Worm (Caenorhabditis elegans) whole organism, L4 larva: Measurements from ENCODE around the gene ZK899.5.

ENCODE experiments used
- D1046.2 ChIP-seq: fragments of 200-800 bp; sonication (Bioruptor generic); IDR thresholded peaks from 2 replicates; pipeline ENCODE4 v1.3.6; 2022; ENCODE audit warnings: missing genetic modification characterization, missing compliant biosample characterization
- F37D6.2 ChIP-seq: sonication (generic microtip); optimal IDR thresholded peaks from 2 replicates; lab custom pipeline; 2016; ENCODE audit warnings: mild to moderate bottlenecking, missing genetic modification characterization, missing compliant biosample characterization
- Y48G9A.11 ChIP-seq: fragments of 200-800 bp; sonication (Bioruptor generic); IDR thresholded peaks from 2 replicates; pipeline ENCODE4 v1.3.6; 2022; ENCODE audit warnings: missing genetic modification reagents, missing genetic modification characterization, missing compliant biosample characterization
- ZK337.2 ChIP-seq: fragments of 200-800 bp; sonication (Bioruptor generic); IDR thresholded peaks from 2 replicates; pipeline ENCODE4 v1.3.6; 2022; ENCODE audit warnings: missing genetic modification reagents, missing genetic modification characterization, missing compliant biosample characterization
- arid-1 ChIP-seq: fragments of 200-800 bp; sonication (Bioruptor generic); conservative IDR thresholded peaks from 2 replicates; pipeline ENCODE4 v1.3.6; 2022; ENCODE audit warnings: missing genetic modification reagents, missing genetic modification characterization, missing compliant biosample characterization
- attf-4 ChIP-seq: sonication (generic microtip); optimal IDR thresholded peaks from 3 replicates; lab custom pipeline; 2017; ENCODE audit warnings: missing biosample characterization, missing genetic modification characterization
- ceh-20 ChIP-seq: fragments of 200-800 bp; sonication (Bioruptor generic); IDR thresholded peaks from 2 replicates; pipeline ENCODE4 v1.3.6; 2022; ENCODE audit warnings: missing genetic modification reagents, missing genetic modification characterization, missing compliant biosample characterization
- ceh-28 ChIP-seq: fragments of 150-350 bp; optimal IDR thresholded peaks from 2 replicates; lab custom pipeline; 2014; ENCODE audit warnings: missing biosample characterization, missing genetic modification reagents, missing genetic modification characterization
- ceh-62 ChIP-seq: sonication (generic microtip); optimal IDR thresholded peaks from 2 replicates; lab custom pipeline; 2017; ENCODE audit warnings: missing biosample characterization, missing genetic modification characterization
- ceh-82 ChIP-seq: sonication (generic microtip); optimal IDR thresholded peaks from 2 replicates; lab custom pipeline; 2017; ENCODE audit warnings: missing biosample characterization, missing genetic modification characterization
- daf-12 ChIP-seq: fragments of 150-350 bp; optimal IDR thresholded peaks from 2 replicates; lab custom pipeline; 2014; ENCODE audit warnings: missing biosample characterization, missing genetic modification reagents, missing genetic modification characterization
- dmd-8 ChIP-seq: fragments of 200-800 bp; sonication (Bioruptor generic); IDR thresholded peaks from 2 replicates; pipeline ENCODE4 v1.3.6; 2022; ENCODE audit warnings: missing genetic modification characterization, missing compliant biosample characterization
- dmd-9 ChIP-seq: fragments of 200-800 bp; sonication (Bioruptor generic); IDR thresholded peaks from 2 replicates; pipeline ENCODE4 v1.3.6; 2022; ENCODE audit warnings: missing genetic modification reagents, missing genetic modification characterization, missing compliant biosample characterization
- dve-1 ChIP-seq: sonication (generic microtip); optimal IDR thresholded peaks from 2 replicates; lab custom pipeline; 2017; ENCODE audit warnings: antibody characterized with exemption, mild to moderate bottlenecking, missing genetic modification characterization, missing compliant biosample characterization; ENCODE audit not compliant: insufficient read depth
- egl-43 ChIP-seq: fragments of 200-800 bp; sonication (Bioruptor generic); IDR thresholded peaks from 2 replicates; pipeline ENCODE4 v1.3.6; 2022; ENCODE audit warnings: missing genetic modification reagents, missing genetic modification characterization, missing compliant biosample characterization
- fkh-10 ChIP-seq: fragments of 150-350 bp; optimal IDR thresholded peaks from 2 replicates; lab custom pipeline; 2014; ENCODE audit warnings: missing biosample characterization, missing genetic modification reagents, missing genetic modification characterization
- gei-8 ChIP-seq: fragments of 200-800 bp; sonication (Bioruptor generic); optimal IDR thresholded peaks from 2 replicates; lab custom pipeline; 2018; ENCODE audit warnings: mild to moderate bottlenecking, missing genetic modification characterization, missing compliant biosample characterization
- hif-1 ChIP-seq, 2 experiments: sonication (generic microtip); optimal IDR thresholded peaks; 2 replicates each; lab custom pipeline; 2016 to 2017; ENCODE audit warnings: missing compliant biosample characterization in 2 of 2, missing genetic modification characterization in 2 of 2, missing genetic modification reagents in 2 of 2, missing genotype in 2 of 2, mild to moderate bottlenecking in 1 of 2
- hlh-11 ChIP-seq: fragments of 200-800 bp; sonication (Bioruptor generic); optimal IDR thresholded peaks from 2 replicates; lab custom pipeline; 2018; ENCODE audit warnings: mild to moderate bottlenecking, missing genetic modification characterization, missing compliant biosample characterization
- hlh-30 ChIP-seq: sonication (generic microtip); optimal IDR thresholded peaks from 2 replicates; lab custom pipeline; 2017; ENCODE audit warnings: antibody characterized with exemption, mild to moderate bottlenecking, missing genetic modification characterization, missing compliant biosample characterization; ENCODE audit not compliant: insufficient read depth
- jun-1 ChIP-seq: fragments of 150-350 bp; optimal IDR thresholded peaks from 2 replicates; lab custom pipeline; 2014; ENCODE audit warnings: missing biosample characterization, missing genetic modification reagents, missing genetic modification characterization
- lim-7 ChIP-seq: fragments of 200-800 bp; sonication (Bioruptor generic); IDR thresholded peaks from 2 replicates; pipeline ENCODE4 v1.3.6; 2022; ENCODE audit warnings: missing genetic modification characterization, missing compliant biosample characterization
- lin-1 ChIP-seq: fragments of 200-800 bp; sonication (Bioruptor generic); IDR thresholded peaks from 2 replicates; pipeline ENCODE4 v1.3.6; 2022; ENCODE audit warnings: missing genetic modification reagents, missing genetic modification characterization, missing compliant biosample characterization
- lin-29 ChIP-seq: fragments of 200-800 bp; sonication (Bioruptor generic); IDR thresholded peaks from 2 replicates; pipeline ENCODE4 v1.3.6; 2022; ENCODE audit warnings: missing genetic modification reagents, missing genetic modification characterization, missing compliant biosample characterization
- lir-3 ChIP-seq: sonication (generic microtip); optimal IDR thresholded peaks from 2 replicates; lab custom pipeline; 2016; ENCODE audit warnings: mild to moderate bottlenecking, missing genetic modification characterization, missing compliant biosample characterization
- mdl-1 ChIP-seq, 2 experiments: fragments of 150-350 bp in 1 of 2; sonication (generic microtip) in 1 of 2; optimal IDR thresholded peaks; 2 replicates each; lab custom pipeline; 2014 to 2017; ENCODE audit warnings: missing biosample characterization in 2 of 2, missing genetic modification characterization in 2 of 2
- mdt-29 ChIP-seq: fragments of 200-800 bp; sonication (Bioruptor generic); IDR thresholded peaks from 2 replicates; pipeline ENCODE4 v1.3.6; 2022; ENCODE audit warnings: missing genetic modification reagents, missing genetic modification characterization, missing compliant biosample characterization
- mep-1 ChIP-seq: fragments of 150-350 bp; sonication (generic microtip); optimal IDR thresholded peaks from 3 replicates; lab custom pipeline; 2014; ENCODE audit warnings: missing biosample characterization, missing genetic modification characterization
- mes-2 ChIP-seq: sonication (generic microtip); optimal IDR thresholded peaks from 2 replicates; lab custom pipeline; 2016; ENCODE audit warnings: missing genotype, mild to moderate bottlenecking, missing genetic modification characterization, missing compliant biosample characterization; ENCODE audit not compliant: poor library complexity, severe bottlenecking
- mxl-2 ChIP-seq: fragments of 200-800 bp; sonication (Bioruptor generic); conservative IDR thresholded peaks from 2 replicates; pipeline ENCODE4 v1.3.6; 2022; ENCODE audit warnings: missing genetic modification reagents, missing genetic modification characterization, missing compliant biosample characterization
- mxl-3 ChIP-seq: fragments of 200-800 bp; sonication (Bioruptor generic); optimal IDR thresholded peaks from 2 replicates; lab custom pipeline; 2018; ENCODE audit warnings: mild to moderate bottlenecking, missing genetic modification characterization, missing compliant biosample characterization
- nhr-102 ChIP-seq: sonication (generic microtip); optimal IDR thresholded peaks from 2 replicates; lab custom pipeline; 2016; ENCODE audit warnings: mild to moderate bottlenecking, missing genetic modification characterization, moderate library complexity, missing compliant biosample characterization
- nhr-11 ChIP-seq: fragments of 150-350 bp; optimal IDR thresholded peaks from 2 replicates; lab custom pipeline; 2014; ENCODE audit warnings: missing biosample characterization, missing genetic modification characterization
- nhr-111 ChIP-seq: fragments of 200-800 bp; sonication (Bioruptor generic); optimal IDR thresholded peaks from 2 replicates; lab custom pipeline; 2018; ENCODE audit warnings: mild to moderate bottlenecking, missing genetic modification characterization, missing compliant biosample characterization
- nhr-25 ChIP-seq: sonication (generic microtip); optimal IDR thresholded peaks from 2 replicates; lab custom pipeline; 2017; ENCODE audit warnings: missing genetic modification characterization, mild to moderate bottlenecking, missing compliant biosample characterization, antibody characterized with exemption, moderate library complexity, borderline replicate concordance; ENCODE audit not compliant: insufficient read depth
- nhr-42 ChIP-seq: fragments of 200-800 bp; sonication (Bioruptor generic); IDR thresholded peaks from 2 replicates; pipeline ENCODE4 v1.3.6; 2022; ENCODE audit warnings: missing genetic modification characterization, missing compliant biosample characterization
- nhr-76 ChIP-seq: fragments of 150-350 bp; optimal IDR thresholded peaks from 2 replicates; lab custom pipeline; 2014; ENCODE audit warnings: missing biosample characterization, missing genetic modification characterization
- nhr-77 ChIP-seq: fragments of 150-350 bp; optimal IDR thresholded peaks from 2 replicates; lab custom pipeline; 2014; ENCODE audit warnings: missing biosample characterization, missing genetic modification characterization
- pqm-1 ChIP-seq: sonication (generic microtip); optimal IDR thresholded peaks from 2 replicates; lab custom pipeline; 2017; ENCODE audit warnings: missing biosample characterization, missing genetic modification characterization
- skn-1 ChIP-seq: fragments of 150-350 bp; optimal IDR thresholded peaks from 2 replicates; lab custom pipeline; 2014; ENCODE audit warnings: missing biosample characterization, missing genetic modification characterization
- snpc-4 ChIP-seq: fragments of 150-350 bp; optimal IDR thresholded peaks from 2 replicates; lab custom pipeline; 2014; ENCODE audit warnings: missing biosample characterization, missing genetic modification characterization
- spr-3 ChIP-seq: fragments of 200-800 bp; sonication (Bioruptor generic); optimal IDR thresholded peaks from 2 replicates; lab custom pipeline; 2018; ENCODE audit warnings: mild to moderate bottlenecking, missing genetic modification characterization, missing compliant biosample characterization
- tra-1 ChIP-seq: fragments of 200-800 bp; sonication (Bioruptor generic); IDR thresholded peaks from 2 replicates; pipeline ENCODE4 v1.3.6; 2022; ENCODE audit warnings: missing genetic modification reagents, missing genetic modification characterization, missing compliant biosample characterization
- unc-130 ChIP-seq: sonication (generic microtip); optimal IDR thresholded peaks from 2 replicates; lab custom pipeline; 2016; ENCODE audit warnings: missing genetic modification reagents, missing genetic modification characterization, missing compliant biosample characterization
- unc-62 ChIP-seq, 3 experiments: fragments of 150-350 bp in 1 of 3; sonication (generic microtip); optimal IDR thresholded peaks in 2 of 3; peaks in 1 of 3; 1 replicate in 1 of 3; 2 replicates in 2 of 3; lab custom pipeline; 2014 to 2017; ENCODE audit warnings: missing biosample characterization in 3 of 3, missing genetic modification characterization in 3 of 3, missing genetic modification reagents in 3 of 3, missing genotype in 1 of 3
- zfp-2 ChIP-seq: sonication (generic microtip); optimal IDR thresholded peaks from 2 replicates; lab custom pipeline; 2016; ENCODE audit warnings: mild to moderate bottlenecking, missing genetic modification characterization, missing compliant biosample characterization
- zfp-3 ChIP-seq: fragments of 200-800 bp; sonication (Bioruptor generic); conservative IDR thresholded peaks from 2 replicates; pipeline ENCODE4 v1.3.6; 2022; ENCODE audit warnings: missing genetic modification reagents, missing genetic modification characterization, missing compliant biosample characterization
- ztf-11 ChIP-seq: fragments of 150-350 bp; optimal IDR thresholded peaks from 2 replicates; lab custom pipeline; 2014; ENCODE audit warnings: missing biosample characterization, missing genetic modification characterization

The ZK899.5 gene

ce11 chrX:9446177-9446694 lies 14.5 kb downstream of the ZK899.5 start, which contains the start of gene ZK899.1 (continued):
- TF ChIP-seq dve-1 (tag; lab: Kevin White, UChicago) (peak; percentile 63), arid-1 (no peak), dmd-8 (GFP tag; lab: Robert Waterston, UW) (no peak), nhr-42 (GFP tag; lab: Robert Waterston, UW) (no peak), ztf-11 (tag; lab: Kevin White, UChicago) (no peak), ceh-28 (tag; lab: Kevin White, UChicago) (no peak), tra-1 (GFP tag; lab: Robert Waterston, UW) (no peak), unc-62 (GFP tag; optimal IDR thresholded peaks at IDR 0.05 in 1 of 2; lab: Kevin White, UChicago) (peak in 1 of 2 experiments; percentile 86), unc-62 (tag; optimal IDR thresholded peaks at IDR 0.05; lab: Kevin White, UChicago) (no peak), skn-1 (no peak), hlh-30 (tag; lab: Kevin White, UChicago) (peak; percentile 10), lir-3 (tag; lab: Kevin White, UChicago) (no peak), Y48G9A.11 (GFP tag; lab: Robert Waterston, UW) (no peak), mxl-2 (GFP tag; lab: Robert Waterston, UW) (no peak), mep-1 (peak; percentile 44), gei-8 (GFP tag; lab: Kevin White, UChicago) (no peak), nhr-102 (tag; lab: Kevin White, UChicago) (peak; percentile 41), nhr-111 (no peak), snpc-4 (no peak), nhr-11 (tag; lab: Kevin White, UChicago) (no peak), lin-29 (GFP tag; lab: Robert Waterston, UW) (no peak), ZK337.2 (GFP tag; lab: Robert Waterston, UW) (no peak), nhr-77 (tag; lab: Kevin White, UChicago) (no peak), unc-130 (GFP tag; lab: Kevin White, UChicago) (no peak), hlh-11 (tag; lab: Kevin White, UChicago) (peak; percentile 84), ceh-20 (GFP tag; lab: Robert Waterston, UW) (no peak), dmd-9 (GFP tag; lab: Robert Waterston, UW) (no peak), mxl-3 (peak; percentile 29), D1046.2 (no peak), mes-2 (tag; lab: Kevin White, UChicago) (peak; percentile 16)
- TF ChIP-seq, all 104 proteins: peak for 17

ce11 chrX:9443871-9444270 lies 16.9 kb downstream of the ZK899.5 start:
- TF ChIP-seq arid-1: no peak
- no peak for TF ChIP-seq mdt-29 (GFP tag; lab: Robert Waterston, UW)
- no peak for TF ChIP-seq lin-29 (GFP tag; lab: Robert Waterston, UW)
- TF ChIP-seq nhr-25 (tag; lab: Kevin White, UChicago): no peak
- TF ChIP-seq nhr-76 (tag; lab: Kevin White, UChicago): no peak
- no peak for TF ChIP-seq zfp-3
- TF ChIP-seq jun-1 (tag; lab: Kevin White, UChicago): no peak
- no peak for TF ChIP-seq mdl-1 (tag; optimal IDR thresholded peaks at IDR 0.05; lab: Kevin White, UChicago)
- no peak for TF ChIP-seq hlh-30 (tag; lab: Kevin White, UChicago)
- no peak for TF ChIP-seq spr-3 (GFP tag; lab: Kevin White, UChicago)
- TF ChIP-seq ceh-62 (tag; lab: Kevin White, UChicago): no peak

ce11 chrX:9441512-9441911 lies 19.2 kb downstream of the ZK899.5 start, which contains the start of gene memb-1:
Gene memb-1 (minus strand): TSS chrX:9441571.
- TF ChIP-seq ceh-28 (tag; lab: Kevin White, UChicago) (no peak), lin-1 (GFP tag; lab: Robert Waterston, UW) (no peak), daf-12 (tag; lab: Kevin White, UChicago) (no peak), F37D6.2 (tag; lab: Kevin White, UChicago) (no peak), attf-4 (no peak), ceh-82 (tag; lab: Kevin White, UChicago) (no peak), nhr-25 (tag; lab: Kevin White, UChicago) (no peak), fkh-10 (GFP tag; lab: Kevin White, UChicago) (no peak), zfp-2 (tag; lab: Kevin White, UChicago) (no peak), mxl-3 (peak; percentile 47), lim-7 (GFP tag; lab: Robert Waterston, UW) (no peak), ZK337.2 (GFP tag; lab: Robert Waterston, UW) (no peak), pqm-1 (tag; lab: Kevin White, UChicago) (peak; percentile 8), egl-43 (GFP tag; lab: Robert Waterston, UW) (no peak), hif-1 (tag; optimal IDR thresholded peaks at IDR 0.05; lab: Kevin White, UChicago) (peak in 1 of 2 experiments; percentile 39)
